Worm (Caenorhabditis elegans): ENCODE data around the gene apb-1.

ce11 chrIII:2641659-2642058, 44.8 kb upstream of the apb-1 start:
- TF ChIP-seq madf-2 (tag; optimal IDR thresholded peaks at IDR 0.05) = no peak
- TF ChIP-seq ztf-16 (tag; optimal IDR thresholded peaks at IDR 0.05) = no peak
- TF ChIP-seq hlh-13 (GFP tag; optimal IDR thresholded peaks at IDR 0.05) = no peak
- no peak for TF ChIP-seq pag-3 (tag; optimal IDR thresholded peaks at IDR 0.05; ENCODE audit: borderline replicate concordance)
- no peak for TF ChIP-seq lin-11 (tag; optimal IDR thresholded peaks at IDR 0.05)
- TF ChIP-seq elt-4 (tag; optimal IDR thresholded peaks at IDR 0.05) = no peak
- TF ChIP-seq unc-55 (GFP tag; optimal IDR thresholded peaks at IDR 0.05) = no peak
- no peak for TF ChIP-seq fkh-10 (GFP tag; optimal IDR thresholded peaks at IDR 0.05)
- TF ChIP-seq mec-3 (tag; optimal IDR thresholded peaks at IDR 0.05; ENCODE audit: borderline replicate concordance) = no peak
- no peak for TF ChIP-seq pqm-1 (tag; optimal IDR thresholded peaks at IDR 0.05)

Data from whole organism, late embryonic.